Fruit fly (Drosophila melanogaster) whole organism, adult: ENCODE results near the gene CG33270.

ENCODE experiments used
- CG11617 ChIP-seq: fragments of 200-800 bp; sonication (Bioruptor generic); optimal IDR thresholded peaks from 2 replicates; lab custom pipeline; 2017; ENCODE audit warnings: mild to moderate bottlenecking, missing biosample characterization, missing genetic modification reagents, missing genetic modification characterization
- CG14711 ChIP-seq: fragments of 200-800 bp; sonication (Bioruptor generic); optimal IDR thresholded peaks from 2 replicates; lab custom pipeline; 2018; ENCODE audit warnings: missing biosample characterization, mild to moderate bottlenecking, missing genetic modification characterization, moderate library complexity
- CG1620 ChIP-seq: fragments of 200-800 bp; sonication (Bioruptor generic); optimal IDR thresholded peaks from 2 replicates; lab custom pipeline; 2016; ENCODE audit warnings: missing biosample characterization, missing genetic modification characterization
- CG5204 ChIP-seq: fragments of 200-800 bp; sonication (Bioruptor generic); optimal IDR thresholded peaks from 2 replicates; lab custom pipeline; 2016; ENCODE audit warnings: missing biosample characterization, missing genetic modification characterization
- CG7045 ChIP-seq: fragments of 200-800 bp; sonication (Bioruptor generic); optimal IDR thresholded peaks from 2 replicates; lab custom pipeline; 2017; ENCODE audit warnings: missing biosample characterization, mild to moderate bottlenecking, missing genetic modification characterization
- CG7101 ChIP-seq: fragments of 200-800 bp; sonication (Bioruptor generic); optimal IDR thresholded peaks from 2 replicates; lab custom pipeline; 2018; ENCODE audit warnings: missing biosample characterization, mild to moderate bottlenecking, missing genetic modification characterization, moderate library complexity
- Crg-1 ChIP-seq: fragments of 200-800 bp; sonication (Bioruptor generic); optimal IDR thresholded peaks from 2 replicates; lab custom pipeline; 2016; ENCODE audit warnings: missing biosample characterization, missing genetic modification characterization
- Mnt ChIP-seq: fragments of 200-800 bp; sonication (Bioruptor generic); optimal IDR thresholded peaks from 2 replicates; lab custom pipeline; 2016; ENCODE audit warnings: missing biosample characterization, mild to moderate bottlenecking, missing genetic modification characterization
- bab1 ChIP-seq: fragments of 200-800 bp; sonication (Bioruptor generic); optimal IDR thresholded peaks from 3 replicates; lab custom pipeline; 2019; ENCODE audit warnings: missing biosample characterization, mild to moderate bottlenecking, missing genetic modification characterization, moderate library complexity
- kay ChIP-seq: fragments of 200-800 bp; sonication (Bioruptor generic); peaks from one replicate; lab custom pipeline; 2016; ENCODE audit warnings: missing biosample characterization, missing genetic modification characterization, borderline replicate concordance
- ovo ChIP-seq: fragments of 200-800 bp; sonication (Bioruptor generic); optimal IDR thresholded peaks from 2 replicates; lab custom pipeline; 2016; ENCODE audit warnings: missing biosample characterization, missing genetic modification characterization
- tj ChIP-seq: fragments of 200-800 bp; sonication (Bioruptor generic); optimal IDR thresholded peaks from 3 replicates; lab custom pipeline; 2017; ENCODE audit warnings: missing biosample characterization, mild to moderate bottlenecking, missing genetic modification characterization, moderate library complexity
- toe ChIP-seq: fragments of 200-800 bp; sonication (Bioruptor generic); optimal IDR thresholded peaks from 2 replicates; lab custom pipeline; 2016; ENCODE audit warnings: missing biosample characterization, missing genetic modification characterization

dm6 chr3L:11528397-11528923, 50.0 kb downstream of the CG33270 start:
- TF ChIP-seq CG5204 (GFP tag; lab: Kevin White, UChicago) (no peak), CG1620 (no peak), bab1 (GFP tag; lab: Kevin White, UChicago) (no peak), CG14711 (tag; lab: Kevin White, UChicago) (no peak), Crg-1 (peak; percentile 39), ovo (GFP tag; lab: Kevin White, UChicago) (peak; percentile 38), kay (GFP tag; lab: Kevin White, UChicago) (no peak), CG7101 (peak; percentile 37), CG7045 (GFP tag; lab: Kevin White, UChicago) (peak; percentile 53), Mnt (GFP tag; lab: Kevin White, UChicago) (peak; percentile 33), CG11617 (GFP tag; lab: Kevin White, UChicago) (no peak), toe (GFP tag; lab: Kevin White, UChicago) (no peak), tj (no peak)
